Worm (Caenorhabditis elegans) whole organism, early embryonic: Measurements from ENCODE around the gene Y48A5A.1.

Source experiments
- ama-1 ChIP-seq: fragments of 150-350 bp; optimal IDR thresholded peaks from 2 replicates; lab custom pipeline; 2014
- ceh-13 ChIP-seq: fragments of 200-800 bp; sonication (Bioruptor generic); optimal IDR thresholded peaks from 2 replicates; lab custom pipeline; 2018; ENCODE audit warnings: mild to moderate bottlenecking, missing genetic modification characterization, missing compliant biosample characterization
- ceh-36 ChIP-seq: sonication (generic microtip); optimal IDR thresholded peaks from 2 replicates; lab custom pipeline; 2016; ENCODE audit warnings: missing genetic modification characterization, inconsistent platforms, missing compliant biosample characterization
- hnd-1 ChIP-seq: sonication (generic microtip); optimal IDR thresholded peaks from 2 replicates; lab custom pipeline; 2016; ENCODE audit warnings: missing genetic modification characterization, missing compliant biosample characterization
- pes-1 ChIP-seq: fragments of 200-800 bp; sonication (Bioruptor generic); IDR thresholded peaks from 2 replicates; pipeline ENCODE4 v1.3.6; 2022; ENCODE audit warnings: missing genetic modification reagents, missing genetic modification characterization, missing compliant biosample characterization
- scrt-1 ChIP-seq: fragments of 200-800 bp; sonication (Bioruptor generic); IDR thresholded peaks from 2 replicates; pipeline ENCODE4 v1.3.6; 2022; ENCODE audit warnings: missing genetic modification characterization, missing compliant biosample characterization
- tbx-37 ChIP-seq: fragments of 200-800 bp; sonication (Bioruptor generic); conservative IDR thresholded peaks from 2 replicates; pipeline ENCODE4 v1.3.6; 2022; ENCODE audit warnings: missing genetic modification reagents, missing genetic modification characterization, missing compliant biosample characterization
- tra-4 ChIP-seq: sonication (generic microtip); optimal IDR thresholded peaks from 2 replicates; lab custom pipeline; 2017; ENCODE audit warnings: missing genetic modification characterization, missing compliant biosample characterization

DNA sequence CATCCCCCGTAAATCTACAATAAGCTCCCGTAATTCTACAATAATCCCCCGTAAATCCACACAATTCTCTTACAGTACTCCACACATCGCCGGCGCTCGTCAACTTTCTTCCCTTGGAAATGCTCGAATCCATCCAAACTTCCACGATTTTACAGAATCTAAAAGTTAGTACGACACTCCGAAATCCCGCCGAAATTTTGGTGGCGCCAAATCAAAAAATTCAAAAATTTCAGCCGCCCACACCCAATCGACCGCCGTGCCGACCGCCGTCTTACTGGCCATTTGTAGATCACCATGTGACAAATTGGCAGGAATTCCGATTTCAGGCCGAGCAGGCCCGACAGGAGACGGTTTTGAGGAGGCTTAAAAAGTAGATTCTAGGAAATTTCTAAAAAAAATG, 13.0 kb upstream of the Y48A5A.1 start:
- no peak for TF ChIP-seq pes-1 (GFP tag; lab: Robert Waterston, UW)
- TF ChIP-seq ceh-36 (tag; lab: Kevin White, UChicago), result no peak
- TF ChIP-seq ama-1 (lab: Kevin White, UChicago), result no peak
- no peak for TF ChIP-seq scrt-1 (GFP tag; lab: Robert Waterston, UW)
- TF ChIP-seq tbx-37, result no peak
- no peak for TF ChIP-seq ceh-13 (GFP tag; lab: Kevin White, UChicago)
- no peak for TF ChIP-seq tra-4 (tag; lab: Kevin White, UChicago)
- no peak for TF ChIP-seq hnd-1 (tag; lab: Kevin White, UChicago)
